Worm (Caenorhabditis elegans) whole organism, L1 larva: Measurements from ENCODE around the gene B0244.6.

Source experiments
- C04F5.9 ChIP-seq: sonication (generic microtip); optimal IDR thresholded peaks from 2 replicates; lab custom pipeline; 2016; ENCODE audit warnings: missing genetic modification characterization, missing compliant biosample characterization
- C34B4.2 ChIP-seq: sonication (generic microtip); optimal IDR thresholded peaks from 2 replicates; lab custom pipeline; 2017; ENCODE audit warnings: mild to moderate bottlenecking, missing genetic modification characterization, missing compliant biosample characterization
- F16B12.6 ChIP-seq: fragments of 150-350 bp; optimal IDR thresholded peaks from 2 replicates; lab custom pipeline; 2014; ENCODE audit warnings: missing biosample characterization, missing genetic modification characterization
- alr-1 ChIP-seq: fragments of 200-800 bp; sonication (Bioruptor generic); optimal IDR thresholded peaks from 2 replicates; lab custom pipeline; 2018; ENCODE audit warnings: borderline replicate concordance, mild to moderate bottlenecking, missing genetic modification characterization, missing compliant biosample characterization
- blmp-1 ChIP-seq: fragments of 150-350 bp; optimal IDR thresholded peaks from 2 replicates; lab custom pipeline; 2014; ENCODE audit warnings: missing biosample characterization, missing genetic modification characterization
- ces-1 ChIP-seq: fragments of 150-350 bp; optimal IDR thresholded peaks from 2 replicates; lab custom pipeline; 2014; ENCODE audit warnings: missing biosample characterization, missing genetic modification reagents, missing genetic modification characterization
- dpl-1 ChIP-seq, 3 experiments: fragments of 150-350 bp in 2 of 3; sonication (generic microtip) in 1 of 3; optimal IDR thresholded peaks; 2 replicates each; lab custom pipeline; 2014 to 2017; ENCODE audit warnings: missing biosample characterization in 3 of 3, missing genetic modification characterization in 3 of 3, missing genetic modification reagents in 3 of 3
- dsc-1 ChIP-seq: sonication (generic microtip); optimal IDR thresholded peaks from 2 replicates; lab custom pipeline; 2016; ENCODE audit warnings: mild to moderate bottlenecking, missing genetic modification characterization, missing compliant biosample characterization
- efl-1 ChIP-seq, 4 experiments: fragments of 150-350 bp; optimal IDR thresholded peaks in 3 of 4; peaks in 1 of 4; 1 replicate in 1 of 4; 2 replicates in 3 of 4; lab custom pipeline; 2014; ENCODE audit warnings: missing biosample characterization in 2 of 4, missing genetic modification characterization in 2 of 4, missing genetic modification reagents in 2 of 4
- egl-27 ChIP-seq, 2 experiments: fragments of 150-350 bp in 1 of 2; sonication (generic microtip); optimal IDR thresholded peaks; 3 replicates each; lab custom pipeline; 2017 to 2018; ENCODE audit warnings: missing biosample characterization in 2 of 2, missing genetic modification characterization in 2 of 2, missing genetic modification reagents in 2 of 2
- elt-3 ChIP-seq, 6 experiments: fragments of 150-350 bp in 1 of 6; sonication (generic microtip); optimal IDR thresholded peaks; 2 replicates each; lab custom pipeline; 2017 to 2018; ENCODE audit warnings: missing biosample characterization in 6 of 6, missing genetic modification characterization in 6 of 6, inconsistent platforms in 1 of 6
- fkh-10 ChIP-seq: sonication (generic microtip); optimal IDR thresholded peaks from 2 replicates; lab custom pipeline; 2017; ENCODE audit warnings: missing biosample characterization, missing genetic modification reagents, missing genetic modification characterization
- fkh-4 ChIP-seq: sonication (generic microtip); optimal IDR thresholded peaks from 2 replicates; lab custom pipeline; 2016; ENCODE audit warnings: missing compliant biosample characterization, missing genetic modification characterization, borderline replicate concordance
- fkh-8 ChIP-seq: sonication (generic microtip); optimal IDR thresholded peaks from 2 replicates; lab custom pipeline; 2016; ENCODE audit warnings: mild to moderate bottlenecking, missing genetic modification characterization, missing compliant biosample characterization
- grh-1 ChIP-seq: fragments of 200-800 bp; sonication (Bioruptor generic); IDR thresholded peaks from 2 replicates; pipeline ENCODE4 v1.3.6; 2022; ENCODE audit warnings: missing genetic modification reagents, missing genetic modification characterization, missing compliant biosample characterization
- isw-1 ChIP-seq: fragments of 200-800 bp; sonication (Bioruptor generic); IDR thresholded peaks from 2 replicates; pipeline ENCODE4 v1.3.6; 2022; ENCODE audit warnings: missing genetic modification characterization, missing compliant biosample characterization
- jun-1 ChIP-seq: fragments of 150-350 bp; optimal IDR thresholded peaks from 2 replicates; lab custom pipeline; 2014; ENCODE audit warnings: missing biosample characterization, missing genetic modification reagents, missing genetic modification characterization
- lin-14 ChIP-seq: fragments of 200-800 bp; sonication (Bioruptor generic); optimal IDR thresholded peaks from 2 replicates; lab custom pipeline; 2018; ENCODE audit warnings: mild to moderate bottlenecking, missing genetic modification characterization, moderate library complexity, missing compliant biosample characterization
- lin-35 ChIP-seq, 2 experiments: fragments of 150-350 bp; optimal IDR thresholded peaks; 2 replicates each; lab custom pipeline; 2014; ENCODE audit warnings: missing biosample characterization in 2 of 2, missing genetic modification characterization in 2 of 2, missing genetic modification reagents in 2 of 2
- lir-3 ChIP-seq: sonication (generic microtip); optimal IDR thresholded peaks from 2 replicates; lab custom pipeline; 2016; ENCODE audit warnings: mild to moderate bottlenecking, missing genetic modification characterization, moderate library complexity, missing compliant biosample characterization; ENCODE audit not compliant: poor library complexity
- lsy-2 ChIP-seq, 2 experiments: fragments of 150-350 bp; optimal IDR thresholded peaks; 2 replicates each; lab custom pipeline; 2014; ENCODE audit warnings: missing biosample characterization in 2 of 2, missing genetic modification characterization in 2 of 2
- mdl-1 ChIP-seq, 2 experiments: fragments of 150-350 bp; optimal IDR thresholded peaks; 2 replicates each; lab custom pipeline; 2014 to 2017; ENCODE audit warnings: missing biosample characterization in 2 of 2, missing genetic modification characterization in 2 of 2, inconsistent platforms in 1 of 2
- nhr-12 ChIP-seq: sonication (generic microtip); optimal IDR thresholded peaks from 2 replicates; lab custom pipeline; 2017; ENCODE audit warnings: missing biosample characterization, missing genetic modification characterization
- nhr-19 ChIP-seq: fragments of 200-800 bp; sonication (Bioruptor generic); conservative IDR thresholded peaks from 2 replicates; pipeline ENCODE4 v1.3.6; 2022; ENCODE audit warnings: missing genetic modification characterization, missing compliant biosample characterization
- nhr-28 ChIP-seq: fragments of 150-350 bp; optimal IDR thresholded peaks from 2 replicates; lab custom pipeline; 2014; ENCODE audit warnings: missing biosample characterization, missing genetic modification characterization
- nhr-47 ChIP-seq: sonication (generic microtip); optimal IDR thresholded peaks from 2 replicates; lab custom pipeline; 2016; ENCODE audit warnings: mild to moderate bottlenecking, missing genetic modification characterization, moderate library complexity, missing compliant biosample characterization
- nhr-71 ChIP-seq: sonication (generic microtip); optimal IDR thresholded peaks from 2 replicates; lab custom pipeline; 2016; ENCODE audit warnings: mild to moderate bottlenecking, missing genetic modification characterization, moderate library complexity, missing compliant biosample characterization
- nhr-76 ChIP-seq: sonication (generic microtip); optimal IDR thresholded peaks from 2 replicates; lab custom pipeline; 2017; ENCODE audit warnings: missing biosample characterization, missing genetic modification characterization
- nhr-77 ChIP-seq: fragments of 150-350 bp; optimal IDR thresholded peaks from 2 replicates; lab custom pipeline; 2014; ENCODE audit warnings: missing biosample characterization, missing genetic modification characterization
- nhr-85 ChIP-seq: sonication (generic microtip); peaks from one replicate; lab custom pipeline; 2016; ENCODE audit warnings: missing genetic modification characterization, inconsistent platforms, missing compliant biosample characterization
- nhr-90 ChIP-seq: sonication (generic microtip); optimal IDR thresholded peaks from 2 replicates; lab custom pipeline; 2016; ENCODE audit warnings: mild to moderate bottlenecking, missing genetic modification characterization, missing compliant biosample characterization; ENCODE audit not compliant: poor library complexity
- pag-3 ChIP-seq: sonication (generic microtip); optimal IDR thresholded peaks from 2 replicates; lab custom pipeline; 2017; ENCODE audit warnings: missing genetic modification characterization, mild to moderate bottlenecking, missing compliant biosample characterization, antibody characterized with exemption, borderline replicate concordance; ENCODE audit not compliant: insufficient read depth
- pax-3 ChIP-seq: fragments of 200-800 bp; sonication (Bioruptor generic); optimal IDR thresholded peaks from 2 replicates; lab custom pipeline; 2018; ENCODE audit warnings: mild to moderate bottlenecking, missing genetic modification characterization, moderate library complexity, missing compliant biosample characterization
- rnt-1 ChIP-seq: sonication (generic microtip); optimal IDR thresholded peaks from 2 replicates; lab custom pipeline; 2016; ENCODE audit warnings: mild to moderate bottlenecking, missing genetic modification characterization, moderate library complexity, missing compliant biosample characterization
- snpc-4 ChIP-seq: fragments of 150-350 bp; optimal IDR thresholded peaks from 2 replicates; lab custom pipeline; 2014; ENCODE audit warnings: missing biosample characterization, missing genetic modification characterization
- snu-23 ChIP-seq: sonication (generic microtip); optimal IDR thresholded peaks from 2 replicates; lab custom pipeline; 2016; ENCODE audit warnings: missing genetic modification characterization, missing compliant biosample characterization
- sox-4 ChIP-seq: sonication (generic microtip); optimal IDR thresholded peaks from 2 replicates; lab custom pipeline; 2016; ENCODE audit warnings: missing genetic modification characterization, missing compliant biosample characterization
- sptf-1 ChIP-seq: fragments of 150-350 bp; optimal IDR thresholded peaks from 2 replicates; lab custom pipeline; 2014; ENCODE audit warnings: missing biosample characterization, missing genetic modification characterization
- swsn-7 ChIP-seq: sonication (generic microtip); optimal IDR thresholded peaks from 2 replicates; lab custom pipeline; 2016; ENCODE audit warnings: missing genetic modification characterization, missing compliant biosample characterization
- tbx-2 ChIP-seq: sonication (generic microtip); optimal IDR thresholded peaks from 2 replicates; lab custom pipeline; 2016; ENCODE audit warnings: missing genetic modification characterization, missing compliant biosample characterization
- tlp-1 ChIP-seq: fragments of 150-350 bp; optimal IDR thresholded peaks from 2 replicates; lab custom pipeline; 2014; ENCODE audit warnings: missing biosample characterization, missing genetic modification characterization
- unc-130 ChIP-seq: fragments of 150-350 bp; optimal IDR thresholded peaks from 2 replicates; lab custom pipeline; 2017; ENCODE audit warnings: missing biosample characterization, missing genetic modification characterization, inconsistent platforms
- unc-30 ChIP-seq: sonication (generic microtip); optimal IDR thresholded peaks from 2 replicates; lab custom pipeline; 2017; ENCODE audit warnings: missing biosample characterization, missing genetic modification characterization
- unc-62 ChIP-seq: fragments of 150-350 bp; optimal IDR thresholded peaks from 2 replicates; lab custom pipeline; 2014; ENCODE audit warnings: missing biosample characterization, missing genetic modification reagents, missing genetic modification characterization
- unc-86 ChIP-seq: sonication (generic microtip); optimal IDR thresholded peaks from 2 replicates; lab custom pipeline; 2016; ENCODE audit warnings: missing genetic modification characterization, missing compliant biosample characterization
- unc-98 ChIP-seq: fragments of 200-800 bp; sonication (Bioruptor generic); IDR thresholded peaks from 2 replicates; pipeline ENCODE4 v1.3.6; 2022; ENCODE audit warnings: missing genetic modification characterization, missing compliant biosample characterization
- zag-1 ChIP-seq: fragments of 150-350 bp; optimal IDR thresholded peaks from 2 replicates; lab custom pipeline; 2014; ENCODE audit warnings: missing biosample characterization, missing genetic modification characterization
- ztf-4 ChIP-seq: fragments of 150-350 bp; optimal IDR thresholded peaks from 2 replicates; lab custom pipeline; 2014; ENCODE audit warnings: missing biosample characterization, missing genetic modification characterization

B0244.6 gene

ce11 chrIII:5763988-5764387 lies 26.2 kb downstream of the B0244.6 start:
- no peak for TF ChIP-seq jun-1
- peak; percentile 30 for TF ChIP-seq nhr-47 (tag; lab: Kevin White, UChicago)
- TF ChIP-seq dsc-1 (tag; lab: Kevin White, UChicago), result peak; percentile 43
- TF ChIP-seq C34B4.2, result no peak
- peak; percentile 75 for TF ChIP-seq fkh-8 (tag; lab: Kevin White, UChicago)
- TF ChIP-seq nhr-76, result no peak
- no peak for TF ChIP-seq elt-3 (tag; optimal IDR thresholded peaks at IDR 0.05; lab: Kevin White, UChicago)
- TF ChIP-seq lsy-2 (tag; optimal IDR thresholded peaks at IDR 0.05; lab: Kevin White, UChicago), result peak in 1 of 2 experiments; percentile 8
- TF ChIP-seq swsn-7 (tag; lab: Kevin White, UChicago), result no peak
- TF ChIP-seq nhr-12 (tag; lab: Kevin White, UChicago), result no peak
- peak; percentile 51 for TF ChIP-seq nhr-71 (tag; lab: Kevin White, UChicago)
- TF ChIP-seq grh-1 (GFP tag; lab: Robert Waterston, UW), result no peak
- peak; percentile 28 for TF ChIP-seq pax-3 (tag; lab: Kevin White, UChicago)
- TF ChIP-seq ztf-4 (tag; lab: Kevin White, UChicago), result peak; percentile 46
- peak; percentile 5 for TF ChIP-seq lin-14 (GFP tag; lab: Kevin White, UChicago)

- TF ChIP-seq unc-130 (tag; lab: Kevin White, UChicago) (no peak), snpc-4 (no peak), egl-27 (tag; optimal IDR thresholded peaks at IDR 0.05; lab: Kevin White, UChicago) (no peak), nhr-47 (tag; lab: Kevin White, UChicago) (no peak), lir-3 (tag; lab: Kevin White, UChicago) (no peak), swsn-7 (tag; lab: Kevin White, UChicago) (peak; percentile 8), dsc-1 (tag; lab: Kevin White, UChicago) (no peak), sox-4 (tag; lab: Kevin White, UChicago) (no peak), C04F5.9 (tag; lab: Kevin White, UChicago) (no peak), unc-98 (GFP tag; lab: Robert Waterston, UW) (no peak), ces-1 (GFP tag; lab: Kevin White, UChicago) (no peak), C34B4.2 (no peak), efl-1 (optimal IDR thresholded peaks at IDR 0.05; lab: Kevin White, UChicago) (peak in 1 of 2 experiments; percentile 12), efl-1 (GFP tag; optimal IDR thresholded peaks at IDR 0.05 in 1 of 2; lab: Kevin White, UChicago) (peak in 1 of 2 experiments; percentile 94), nhr-77 (tag; lab: Kevin White, UChicago) (no peak), unc-62 (GFP tag; lab: Kevin White, UChicago) (no peak), zag-1 (tag; lab: Kevin White, UChicago) (no peak), sptf-1 (no peak), nhr-28 (tag; lab: Kevin White, UChicago) (no peak), nhr-71 (tag; lab: Kevin White, UChicago) (no peak), unc-30 (tag; lab: Kevin White, UChicago) (no peak), tbx-2 (tag; lab: Kevin White, UChicago) (no peak), nhr-90 (tag; lab: Kevin White, UChicago) (peak; percentile 35), lin-14 (GFP tag; lab: Kevin White, UChicago) (no peak), fkh-10 (GFP tag; lab: Kevin White, UChicago) (no peak), elt-3 (tag; optimal IDR thresholded peaks at IDR 0.05; lab: Kevin White, UChicago) (no peak), dpl-1 (GFP tag; optimal IDR thresholded peaks at IDR 0.05; lab: Kevin White, UChicago) (peak in 1 of 3 experiments; percentile 32), nhr-85 (tag; lab: Kevin White, UChicago) (no peak), pax-3 (tag; lab: Kevin White, UChicago) (no peak), isw-1 (GFP tag; lab: Robert Waterston, UW) (no peak), snu-23 (GFP tag; lab: Kevin White, UChicago) (no peak), fkh-4 (tag; lab: Kevin White, UChicago) (no peak), nhr-12 (tag; lab: Kevin White, UChicago) (no peak), jun-1 (no peak), rnt-1 (tag; lab: Kevin White, UChicago) (peak; percentile 32), blmp-1 (tag; lab: Kevin White, UChicago) (no peak), F16B12.6 (no peak), alr-1 (tag; lab: Kevin White, UChicago) (no peak), nhr-19 (no peak), fkh-8 (tag; lab: Kevin White, UChicago) (no peak), pag-3 (tag; lab: Kevin White, UChicago) (no peak), mdl-1 (tag; optimal IDR thresholded peaks at IDR 0.05; lab: Kevin White, UChicago) (no peak), unc-86 (no peak), lin-35 (GFP tag; optimal IDR thresholded peaks at IDR 0.05; lab: Kevin White, UChicago) (peak; percentile 12 to 40), nhr-76 (no peak), tlp-1 (no peak)
Measured at ce11 chrIII:5769726-5770235, 32.0 kb downstream of the B0244.6 start, which contains the start of gene cutl-23. Gene cutl-23 (plus strand): TSS chrIII:5770185.
